Fruit fly (Drosophila melanogaster) whole organism, adult: ENCODE measurements around the gene eIF5B.

Experiments
- CG11617 ChIP-seq: fragments of 200-800 bp; sonication (Bioruptor generic); optimal IDR thresholded peaks from 2 replicates; lab custom pipeline; 2017; ENCODE audit warnings: mild to moderate bottlenecking, missing biosample characterization, missing genetic modification reagents, missing genetic modification characterization
- CG12768 ChIP-seq: fragments of 200-800 bp; sonication (Bioruptor generic); optimal IDR thresholded peaks from 2 replicates; lab custom pipeline; 2017; ENCODE audit warnings: missing biosample characterization, missing genetic modification characterization, mild to moderate bottlenecking, moderate library complexity, missing genetic modification reagents
- CG14711 ChIP-seq: fragments of 200-800 bp; sonication (Bioruptor generic); optimal IDR thresholded peaks from 2 replicates; lab custom pipeline; 2018; ENCODE audit warnings: missing biosample characterization, mild to moderate bottlenecking, missing genetic modification characterization, moderate library complexity
- CG1620 ChIP-seq: fragments of 200-800 bp; sonication (Bioruptor generic); optimal IDR thresholded peaks from 2 replicates; lab custom pipeline; 2016; ENCODE audit warnings: missing biosample characterization, missing genetic modification characterization
- CG33017 ChIP-seq: fragments of 200-800 bp; sonication (Bioruptor generic); optimal IDR thresholded peaks from 2 replicates; lab custom pipeline; 2018; ENCODE audit warnings: missing biosample characterization, mild to moderate bottlenecking, missing genetic modification characterization, moderate library complexity
- CG5204 ChIP-seq: fragments of 200-800 bp; sonication (Bioruptor generic); optimal IDR thresholded peaks from 2 replicates; lab custom pipeline; 2016; ENCODE audit warnings: missing biosample characterization, missing genetic modification characterization
- CG7045 ChIP-seq: fragments of 200-800 bp; sonication (Bioruptor generic); optimal IDR thresholded peaks from 2 replicates; lab custom pipeline; 2017; ENCODE audit warnings: missing biosample characterization, mild to moderate bottlenecking, missing genetic modification characterization
- CG7101 ChIP-seq: fragments of 200-800 bp; sonication (Bioruptor generic); optimal IDR thresholded peaks from 2 replicates; lab custom pipeline; 2018; ENCODE audit warnings: missing biosample characterization, mild to moderate bottlenecking, missing genetic modification characterization, moderate library complexity
- Clk ChIP-seq: fragments of 200-800 bp; sonication (Bioruptor generic); optimal IDR thresholded peaks from 2 replicates; lab custom pipeline; 2017; ENCODE audit warnings: missing biosample characterization, missing genetic modification characterization
- Crg-1 ChIP-seq: fragments of 200-800 bp; sonication (Bioruptor generic); optimal IDR thresholded peaks from 2 replicates; lab custom pipeline; 2016; ENCODE audit warnings: missing biosample characterization, missing genetic modification characterization
- Hr96 ChIP-seq: fragments of 200-800 bp; sonication (Bioruptor generic); optimal IDR thresholded peaks from 2 replicates; lab custom pipeline; 2016; ENCODE audit warnings: missing biosample characterization, missing genetic modification characterization
- Mnt ChIP-seq: fragments of 200-800 bp; sonication (Bioruptor generic); optimal IDR thresholded peaks from 2 replicates; lab custom pipeline; 2016; ENCODE audit warnings: missing biosample characterization, mild to moderate bottlenecking, missing genetic modification characterization
- bab1 ChIP-seq: fragments of 200-800 bp; sonication (Bioruptor generic); optimal IDR thresholded peaks from 3 replicates; lab custom pipeline; 2019; ENCODE audit warnings: missing biosample characterization, mild to moderate bottlenecking, missing genetic modification characterization, moderate library complexity
- cic ChIP-seq: fragments of 200-800 bp; sonication (Bioruptor generic); optimal IDR thresholded peaks from 2 replicates; lab custom pipeline; 2017; ENCODE audit warnings: missing biosample characterization, mild to moderate bottlenecking, missing genetic modification characterization, moderate library complexity
- cnc ChIP-seq, 2 experiments: fragments of >200 bp; optimal IDR thresholded peaks; 2 replicates each; lab custom pipeline; 2017
- kay ChIP-seq: fragments of 200-800 bp; sonication (Bioruptor generic); peaks from one replicate; lab custom pipeline; 2016; ENCODE audit warnings: missing biosample characterization, missing genetic modification characterization, borderline replicate concordance
- ovo ChIP-seq: fragments of 200-800 bp; sonication (Bioruptor generic); optimal IDR thresholded peaks from 2 replicates; lab custom pipeline; 2016; ENCODE audit warnings: missing biosample characterization, missing genetic modification characterization
- pad ChIP-seq: fragments of 200-800 bp; sonication (Bioruptor generic); optimal IDR thresholded peaks from 3 replicates; lab custom pipeline; 2017; ENCODE audit warnings: missing biosample characterization, missing genetic modification characterization, mild to moderate bottlenecking, moderate library complexity, missing genetic modification reagents
- tj ChIP-seq: fragments of 200-800 bp; sonication (Bioruptor generic); optimal IDR thresholded peaks from 3 replicates; lab custom pipeline; 2017; ENCODE audit warnings: missing biosample characterization, mild to moderate bottlenecking, missing genetic modification characterization, moderate library complexity
- toe ChIP-seq: fragments of 200-800 bp; sonication (Bioruptor generic); optimal IDR thresholded peaks from 2 replicates; lab custom pipeline; 2016; ENCODE audit warnings: missing biosample characterization, missing genetic modification characterization

The eIF5B gene

dm6 chr3L:3417759-3418158 is 43.0 kb downstream of the eIF5B start:
- TF ChIP-seq tj (GFP tag; lab: Kevin White, UChicago), result no peak
- TF ChIP-seq pad (GFP tag; lab: Kevin White, UChicago), result no peak
- no peak for TF ChIP-seq CG11617 (GFP tag; lab: Kevin White, UChicago)
- TF ChIP-seq ovo (GFP tag; lab: Kevin White, UChicago), result no peak
- no peak for TF ChIP-seq Mnt
- no peak for TF ChIP-seq Clk (GFP tag; lab: Kevin White, UChicago)
- peak; percentile 5 for TF ChIP-seq toe
- TF ChIP-seq CG7045 (GFP tag; lab: Kevin White, UChicago), result no peak
- TF ChIP-seq Hr96 (GFP tag; lab: Kevin White, UChicago), result no peak
- TF ChIP-seq CG12768, result no peak
- TF ChIP-seq CG1620, result no peak
- TF ChIP-seq kay (GFP tag; lab: Kevin White, UChicago), result peak; percentile 75
- TF ChIP-seq cic, result no peak
- TF ChIP-seq CG33017, result no peak
- TF ChIP-seq CG14711 (tag; lab: Kevin White, UChicago), result no peak
- peak; percentile 12 for TF ChIP-seq bab1
- TF ChIP-seq CG5204 (GFP tag; lab: Kevin White, UChicago), result no peak

dm6 chr3L:3417120-3417519 is 43.7 kb downstream of the eIF5B start:
- TF ChIP-seq Mnt (peak; percentile 4), toe (no peak), pad (GFP tag; lab: Kevin White, UChicago) (no peak), Clk (GFP tag; lab: Kevin White, UChicago) (no peak), cic (peak; percentile 93), tj (GFP tag; lab: Kevin White, UChicago) (peak; percentile 25), CG11617 (GFP tag; lab: Kevin White, UChicago) (no peak)

- TF ChIP-seq cic, result peak; percentile 83
- TF ChIP-seq kay (GFP tag; lab: Kevin White, UChicago), result peak; percentile 45
- no peak for TF ChIP-seq ovo (GFP tag; lab: Kevin White, UChicago)
- TF ChIP-seq CG5204 (GFP tag; lab: Kevin White, UChicago), result no peak
Observed at dm6 chr3L:3415633-3416198, 45.1 kb downstream of the eIF5B start.

dm6 chr3L:3414796-3415568 is 45.8 kb downstream of the eIF5B start:
- TF ChIP-seq tj (GFP tag; lab: Kevin White, UChicago) (peak; percentile 57), CG7101 (no peak), kay (GFP tag; lab: Kevin White, UChicago) (peak; percentile 59)

- TF ChIP-seq cnc (optimal IDR thresholded peaks at IDR 0.05; lab: Kevin White, UChicago), result no peak
- no peak for TF ChIP-seq Clk (GFP tag; lab: Kevin White, UChicago)
- TF ChIP-seq pad (GFP tag; lab: Kevin White, UChicago), result no peak
- no peak for TF ChIP-seq CG11617 (GFP tag; lab: Kevin White, UChicago)
- no peak for TF ChIP-seq toe
- TF ChIP-seq CG33017, result no peak
- TF ChIP-seq kay (GFP tag; lab: Kevin White, UChicago), result no peak
- TF ChIP-seq CG14711 (tag; lab: Kevin White, UChicago), result no peak
- no peak for TF ChIP-seq Crg-1 (GFP tag; lab: Kevin White, UChicago)
- no peak for TF ChIP-seq Mnt
- no peak for TF ChIP-seq CG12768
- TF ChIP-seq cic, result no peak
- no peak for TF ChIP-seq CG7101
Observed at dm6 chr3L:3411699-3412098, 49.1 kb downstream of the eIF5B start.

dm6 chr3L:3410978-3411629 is 49.7 kb downstream of the eIF5B start:
- no peak for TF ChIP-seq cnc (optimal IDR thresholded peaks at IDR 0.05; lab: Kevin White, UChicago)
- no peak for TF ChIP-seq CG11617 (GFP tag; lab: Kevin White, UChicago)
- TF ChIP-seq CG33017, result no peak
- TF ChIP-seq toe, result no peak
- no peak for TF ChIP-seq Crg-1 (GFP tag; lab: Kevin White, UChicago)
- TF ChIP-seq CG7045 (GFP tag; lab: Kevin White, UChicago), result no peak
- TF ChIP-seq CG12768, result no peak
- no peak for TF ChIP-seq CG14711 (tag; lab: Kevin White, UChicago)
- TF ChIP-seq cic, result no peak
- TF ChIP-seq CG5204 (GFP tag; lab: Kevin White, UChicago), result no peak
- TF ChIP-seq CG7101, result no peak
